Fruit fly (Drosophila melanogaster) whole organism, prepupa: Measurements from ENCODE around the gene Npc2e.

Source experiments
- Blimp-1 ChIP-seq: fragments of 200-800 bp; sonication (Bioruptor generic); optimal IDR thresholded peaks from 3 replicates; lab custom pipeline; 2017; ENCODE audit warnings: missing biosample characterization, missing genetic modification characterization, mild to moderate bottlenecking, moderate library complexity, missing genetic modification reagents
- CG10631 ChIP-seq: fragments of 200-800 bp; sonication (Bioruptor generic); optimal IDR thresholded peaks from 2 replicates; lab custom pipeline; 2016; ENCODE audit warnings: missing biosample characterization, missing genetic modification characterization
- CG11294 ChIP-seq: fragments of 200-800 bp; sonication (Bioruptor generic); IDR thresholded peaks from 2 replicates; pipeline ENCODE4 v1.3.6; 2022; ENCODE audit warnings: missing biosample characterization, missing genetic modification characterization
- CG11762 ChIP-seq: fragments of 200-800 bp; sonication (Bioruptor generic); optimal IDR thresholded peaks from 3 replicates; lab custom pipeline; 2016; ENCODE audit warnings: missing biosample characterization, missing genetic modification characterization; ENCODE audit not compliant: insufficient read depth
- CG15336 ChIP-seq: fragments of 200-800 bp; sonication (Bioruptor generic); IDR thresholded peaks from 2 replicates; pipeline ENCODE4 v1.3.6; 2022; ENCODE audit warnings: missing biosample characterization, missing genetic modification characterization
- CG16779 ChIP-seq: fragments of 200-800 bp; sonication (Bioruptor generic); optimal IDR thresholded peaks from 3 replicates; lab custom pipeline; 2017; ENCODE audit warnings: missing biosample characterization, mild to moderate bottlenecking, missing genetic modification characterization
- CG32006 ChIP-seq: fragments of 200-800 bp; sonication (Bioruptor generic); optimal IDR thresholded peaks from 3 replicates; lab custom pipeline; 2017; ENCODE audit warnings: missing biosample characterization, mild to moderate bottlenecking, missing genetic modification characterization
- CG34406 ChIP-seq: fragments of 200-800 bp; sonication (Bioruptor generic); optimal IDR thresholded peaks from 3 replicates; lab custom pipeline; 2016; ENCODE audit warnings: missing biosample characterization, missing genetic modification characterization
- CG3919 ChIP-seq: fragments of 200-800 bp; sonication (Bioruptor generic); optimal IDR thresholded peaks from 3 replicates; lab custom pipeline; 2016; ENCODE audit warnings: missing biosample characterization, missing genetic modification characterization
- CG4318 ChIP-seq: fragments of 200-800 bp; sonication (Bioruptor generic); optimal IDR thresholded peaks from 3 replicates; lab custom pipeline; 2017; ENCODE audit warnings: missing biosample characterization, mild to moderate bottlenecking, missing genetic modification characterization
- CG6276 ChIP-seq: fragments of 200-800 bp; sonication (Bioruptor generic); optimal IDR thresholded peaks from 2 replicates; lab custom pipeline; 2017; ENCODE audit warnings: missing biosample characterization, mild to moderate bottlenecking, missing genetic modification characterization
- CG6792 ChIP-seq: fragments of 200-800 bp; sonication (Bioruptor generic); optimal IDR thresholded peaks from 3 replicates; lab custom pipeline; 2016; ENCODE audit warnings: missing biosample characterization, missing genetic modification characterization
- CG6808 ChIP-seq: fragments of 200-800 bp; sonication (Bioruptor generic); optimal IDR thresholded peaks from 3 replicates; lab custom pipeline; 2017; ENCODE audit warnings: missing biosample characterization, missing genetic modification characterization, mild to moderate bottlenecking, moderate library complexity, missing genetic modification reagents
- CG6854 ChIP-seq: fragments of 200-800 bp; sonication (Bioruptor generic); optimal IDR thresholded peaks from 2 replicates; lab custom pipeline; 2017; ENCODE audit warnings: missing biosample characterization, mild to moderate bottlenecking, missing genetic modification characterization
- CG8119 ChIP-seq: fragments of 200-800 bp; sonication (Bioruptor generic); IDR thresholded peaks from 3 replicates; pipeline ENCODE4 v1.3.6; 2022; ENCODE audit warnings: missing biosample characterization, missing genetic modification characterization
- CG8319 ChIP-seq: fragments of 200-800 bp; sonication (Bioruptor generic); optimal IDR thresholded peaks from 3 replicates; lab custom pipeline; 2016; ENCODE audit warnings: missing biosample characterization, missing genetic modification characterization
- CG8632 ChIP-seq: fragments of 200-800 bp; sonication (Bioruptor generic); optimal IDR thresholded peaks from 3 replicates; lab custom pipeline; 2016; ENCODE audit warnings: missing biosample characterization, missing genetic modification characterization
- CG9139 ChIP-seq: fragments of 200-800 bp; sonication (Bioruptor generic); optimal IDR thresholded peaks from 3 replicates; lab custom pipeline; 2017; ENCODE audit warnings: missing biosample characterization, mild to moderate bottlenecking, missing genetic modification characterization
- Eip78C ChIP-seq: fragments of 200-800 bp; sonication (Bioruptor generic); peaks from one replicate; lab custom pipeline; 2016; ENCODE audit warnings: missing biosample characterization, missing genetic modification characterization
- Ets21C ChIP-seq: fragments of 200-800 bp; sonication (Bioruptor generic); optimal IDR thresholded peaks from 3 replicates; lab custom pipeline; 2016; ENCODE audit warnings: missing biosample characterization, missing genetic modification characterization
- Hr4 ChIP-seq: fragments of 200-800 bp; sonication (Bioruptor generic); optimal IDR thresholded peaks from 3 replicates; lab custom pipeline; 2016; ENCODE audit warnings: missing biosample characterization, missing genetic modification characterization
- Lpt ChIP-seq: fragments of 200-800 bp; sonication (Bioruptor generic); optimal IDR thresholded peaks from 3 replicates; lab custom pipeline; 2016; ENCODE audit warnings: missing biosample characterization, missing genetic modification characterization
- OdsH ChIP-seq: fragments of 200-800 bp; sonication (Bioruptor generic); optimal IDR thresholded peaks from 3 replicates; lab custom pipeline; 2016; ENCODE audit warnings: missing biosample characterization, missing genetic modification characterization
- Smox ChIP-seq: fragments of 200-800 bp; sonication (Bioruptor generic); optimal IDR thresholded peaks from 3 replicates; lab custom pipeline; 2016; ENCODE audit warnings: missing biosample characterization, missing genetic modification characterization
- Sox102F ChIP-seq: fragments of 200-800 bp; sonication (Bioruptor generic); optimal IDR thresholded peaks from 2 replicates; lab custom pipeline; 2016; ENCODE audit warnings: missing biosample characterization, mild to moderate bottlenecking, missing genetic modification characterization
- Sox14 ChIP-seq: fragments of 200-800 bp; sonication (Bioruptor generic); optimal IDR thresholded peaks from 3 replicates; lab custom pipeline; 2016; ENCODE audit warnings: missing biosample characterization, missing genetic modification characterization
- achi ChIP-seq: fragments of 200-800 bp; sonication (Bioruptor generic); optimal IDR thresholded peaks from 3 replicates; lab custom pipeline; 2016; ENCODE audit warnings: missing biosample characterization, missing genetic modification characterization
- acj6 ChIP-seq: fragments of 200-800 bp; sonication (Bioruptor generic); optimal IDR thresholded peaks from 3 replicates; lab custom pipeline; 2016; ENCODE audit warnings: missing biosample characterization, missing genetic modification characterization
- cyc ChIP-seq: fragments of 200-800 bp; sonication (Bioruptor generic); optimal IDR thresholded peaks from 3 replicates; lab custom pipeline; 2016; ENCODE audit warnings: missing biosample characterization, missing genetic modification characterization
- dac ChIP-seq: fragments of 200-800 bp; sonication (Bioruptor generic); optimal IDR thresholded peaks from 2 replicates; lab custom pipeline; 2017; ENCODE audit warnings: missing biosample characterization, mild to moderate bottlenecking, missing genetic modification characterization
- dsx ChIP-seq: fragments of 200-800 bp; optimal IDR thresholded peaks from 3 replicates; lab custom pipeline; 2019; ENCODE audit warnings: missing biosample characterization, mild to moderate bottlenecking, missing genetic modification characterization, moderate library complexity; ENCODE audit not compliant: poor library complexity, severe bottlenecking
- eg ChIP-seq: fragments of 200-800 bp; sonication (Bioruptor generic); IDR thresholded peaks from 3 replicates; pipeline ENCODE4 v1.3.6; 2022; ENCODE audit warnings: missing biosample characterization, missing genetic modification characterization
- esn ChIP-seq: fragments of 200-800 bp; sonication (Bioruptor generic); optimal IDR thresholded peaks from 2 replicates; lab custom pipeline; 2016; ENCODE audit warnings: missing biosample characterization, mild to moderate bottlenecking, missing genetic modification characterization, moderate library complexity
- fkh ChIP-seq: fragments of 200-800 bp; sonication (Bioruptor generic); optimal IDR thresholded peaks from 3 replicates; lab custom pipeline; 2017; ENCODE audit warnings: missing biosample characterization, mild to moderate bottlenecking, missing genetic modification characterization, moderate library complexity
- lz ChIP-seq: fragments of 200-800 bp; sonication (Bioruptor generic); optimal IDR thresholded peaks from 3 replicates; lab custom pipeline; 2016; ENCODE audit warnings: missing biosample characterization, missing genetic modification characterization
- net ChIP-seq: fragments of 200-800 bp; sonication (Bioruptor generic); optimal IDR thresholded peaks from 3 replicates; lab custom pipeline; 2016; ENCODE audit warnings: missing biosample characterization, missing genetic modification characterization
- pdm3 ChIP-seq: fragments of 200-800 bp; sonication (Bioruptor generic); optimal IDR thresholded peaks from 3 replicates; lab custom pipeline; 2016; ENCODE audit warnings: missing biosample characterization, missing genetic modification characterization
- salr ChIP-seq, 2 experiments: fragments of 200-800 bp; sonication (Bioruptor generic); optimal IDR thresholded peaks; 3 replicates each; lab custom pipeline; 2016 to 2018; ENCODE audit warnings: missing biosample characterization in 2 of 2, missing genetic modification characterization in 2 of 2, mild to moderate bottlenecking in 1 of 2
- spab ChIP-seq: fragments of 200-800 bp; sonication (Bioruptor generic); optimal IDR thresholded peaks from 2 replicates; lab custom pipeline; 2017; ENCODE audit warnings: missing biosample characterization, mild to moderate bottlenecking, missing genetic modification characterization, missing genetic modification reagents
- ss ChIP-seq, 2 experiments: fragments of 200-800 bp; sonication (Bioruptor generic); optimal IDR thresholded peaks; 2 replicates in 1 of 2; 3 replicates in 1 of 2; lab custom pipeline; 2017 to 2018; ENCODE audit warnings: mild to moderate bottlenecking in 2 of 2, missing biosample characterization in 2 of 2, missing genetic modification characterization in 2 of 2, moderate library complexity in 1 of 2
- svp ChIP-seq: fragments of 200-800 bp; sonication (Bioruptor generic); peaks from one replicate; lab custom pipeline; 2016; ENCODE audit warnings: missing biosample characterization, missing genetic modification characterization
- vri ChIP-seq: fragments of 200-800 bp; sonication (Bioruptor generic); optimal IDR thresholded peaks from 3 replicates; lab custom pipeline; 2016; ENCODE audit warnings: missing biosample characterization, mild to moderate bottlenecking, missing genetic modification characterization

The Npc2e gene

DNA sequence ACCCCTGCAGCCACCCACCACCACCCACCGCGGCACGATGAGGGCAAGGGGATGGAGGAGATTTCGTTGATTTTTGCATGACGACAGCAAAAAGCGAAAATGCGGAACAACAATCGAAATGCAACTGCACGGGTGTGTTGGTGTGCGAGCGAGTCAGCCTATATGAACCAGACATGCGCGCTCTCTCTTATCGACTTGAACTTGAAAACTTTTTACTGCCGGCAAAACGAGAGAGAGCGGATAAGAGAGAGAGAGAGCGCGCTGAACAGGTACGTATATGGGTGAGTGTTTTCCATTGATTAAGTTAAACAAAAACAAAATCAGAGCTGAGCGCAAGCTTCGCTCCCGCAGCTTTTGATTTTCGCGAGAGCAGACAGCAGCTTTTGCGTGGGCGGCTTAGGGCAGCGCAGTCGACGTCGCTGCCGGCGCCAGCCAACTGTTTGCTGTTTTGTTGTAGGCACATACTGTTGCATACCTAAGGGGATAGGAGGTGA is 36.1 kb downstream of the Npc2e start (continued):
- TF ChIP-seq CG8319 (GFP tag; lab: Kevin White, UChicago) (no peak), dac (GFP tag; lab: Kevin White, UChicago) (no peak), CG10631 (GFP tag; lab: Kevin White, UChicago) (no peak), CG11294 (GFP tag; lab: Robert Waterston, UW) (no peak), CG6276 (GFP tag; lab: Kevin White, UChicago) (no peak), spab (no peak), eg (0 out of 3 replicates have a peak, but pooled peaks have one; percentile 30), Hr4 (no peak), CG6854 (GFP tag; lab: Kevin White, UChicago) (peak; percentile 47), CG6808 (GFP tag; lab: Kevin White, UChicago) (no peak), Lpt (GFP tag; lab: Kevin White, UChicago) (peak; percentile 2), esn (no peak), CG11762 (GFP tag; lab: Kevin White, UChicago) (no peak), vri (GFP tag; lab: Kevin White, UChicago) (peak; percentile 82)
- TF ChIP-seq, all 60 proteins: peak for 17

DNA sequence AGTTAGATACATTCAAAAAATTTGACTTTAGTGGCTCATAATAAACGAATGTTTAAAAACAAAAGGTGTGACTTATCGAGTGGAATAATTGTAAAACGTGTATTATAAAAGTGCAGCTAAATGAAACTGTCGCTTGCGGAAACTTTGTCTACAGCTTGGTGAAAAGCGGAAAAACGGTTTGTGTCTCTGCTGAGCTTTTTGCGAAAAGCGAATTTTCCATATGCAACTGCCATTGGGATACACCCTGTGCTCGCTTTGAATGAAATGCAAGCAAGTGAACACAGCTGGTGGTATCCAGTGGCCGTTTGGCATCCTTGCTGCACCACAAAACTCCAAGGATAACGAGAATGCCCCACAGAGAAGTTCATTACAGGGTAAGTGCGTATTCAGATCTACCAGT is 37.8 kb downstream of the Npc2e start:
- no peak for TF ChIP-seq CG3919 (GFP tag; lab: Kevin White, UChicago)
- no peak for TF ChIP-seq Blimp-1
- TF ChIP-seq Sox14 (GFP tag; lab: Kevin White, UChicago), result no peak
- TF ChIP-seq lz (GFP tag; lab: Kevin White, UChicago), result no peak
- no peak for TF ChIP-seq CG8632
- no peak for TF ChIP-seq dac (GFP tag; lab: Kevin White, UChicago)
- TF ChIP-seq spab, result no peak
- TF ChIP-seq Eip78C, result no peak
- no peak for TF ChIP-seq svp
- TF ChIP-seq salr (GFP tag; optimal IDR thresholded peaks at IDR 0.05; lab: Kevin White, UChicago), result no peak
- TF ChIP-seq esn, result no peak
- no peak for TF ChIP-seq OdsH
- TF ChIP-seq Smox (GFP tag; lab: Kevin White, UChicago), result no peak
- no peak for TF ChIP-seq acj6

DNA sequence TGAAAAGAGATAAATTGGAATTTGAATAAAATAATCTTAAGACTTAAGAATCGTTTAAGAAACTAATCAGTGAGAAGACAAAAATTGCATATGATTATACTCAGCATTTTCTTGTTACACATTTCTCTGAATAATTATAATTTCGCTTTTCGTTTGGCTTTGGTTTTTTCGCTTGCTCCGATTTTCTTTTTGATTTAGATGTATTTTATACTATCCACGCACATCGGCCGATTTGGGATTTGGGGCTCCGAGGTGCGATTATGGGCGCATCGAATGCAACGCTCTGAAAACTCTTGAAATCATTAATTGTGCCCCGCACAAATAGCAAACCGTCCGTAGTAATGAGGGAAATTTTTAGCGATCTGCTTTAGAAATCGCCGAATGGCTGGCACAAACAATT is 38.4 kb downstream of the Npc2e start:
- TF ChIP-seq lz (GFP tag; lab: Kevin White, UChicago) (no peak), Sox14 (GFP tag; lab: Kevin White, UChicago) (no peak), CG34406 (GFP tag; lab: Kevin White, UChicago) (no peak), CG8119 (GFP tag; lab: Robert Waterston, UW) (no peak), CG9139 (GFP tag; lab: Kevin White, UChicago) (no peak), net (no peak)

DNA sequence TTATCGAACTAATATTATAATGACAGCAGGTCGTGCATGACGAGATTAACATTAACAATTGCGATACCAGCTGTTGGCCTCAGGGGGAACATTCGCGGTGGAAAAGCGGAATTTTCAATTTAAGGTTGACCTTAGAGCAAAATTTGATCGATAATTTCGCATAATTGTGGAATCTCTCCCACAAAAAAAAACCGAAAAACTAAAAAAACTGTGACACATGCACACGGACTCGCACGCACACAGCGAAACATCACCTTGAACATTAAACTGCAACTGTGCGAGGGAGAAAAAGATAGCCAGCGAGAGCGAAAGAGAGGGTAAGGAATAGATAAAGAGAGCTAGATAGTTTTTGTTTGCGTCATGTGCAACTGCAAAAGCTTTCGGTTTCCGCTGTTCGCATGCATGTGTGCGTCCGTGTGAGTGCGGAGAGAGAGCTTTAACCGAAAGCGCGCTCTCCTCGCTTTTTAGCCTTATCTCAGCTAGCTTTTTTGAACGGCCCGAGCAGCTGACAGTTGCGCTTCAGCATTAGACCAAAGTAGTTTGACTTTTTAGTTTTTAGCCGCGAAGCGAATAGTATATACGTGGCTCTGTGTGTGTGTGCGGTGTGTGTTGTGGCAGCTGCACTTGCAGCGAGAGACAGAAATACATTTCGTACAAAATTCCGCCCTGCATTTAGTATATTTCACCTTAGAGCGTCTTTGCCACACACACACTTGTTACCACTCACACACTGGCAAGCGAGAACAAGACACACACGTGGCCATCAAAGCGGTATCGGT is 40.3 kb downstream of the Npc2e start:
- TF ChIP-seq Ets21C (GFP tag; lab: Kevin White, UChicago) (no peak), CG9139 (GFP tag; lab: Kevin White, UChicago) (no peak), Eip78C (peak; percentile 34), CG32006 (no peak), CG6808 (GFP tag; lab: Kevin White, UChicago) (peak; percentile 7), CG8632 (no peak), eg (peak; percentile 52; the same call in 1 of the 3 replicates), CG3919 (GFP tag; lab: Kevin White, UChicago) (no peak), salr (GFP tag; optimal IDR thresholded peaks at IDR 0.05; lab: Kevin White, UChicago) (no peak), achi (no peak), ss (GFP tag; optimal IDR thresholded peaks at IDR 0.05; lab: Kevin White, UChicago) (peak in 1 of 2 experiments; percentile 38), cyc (no peak), CG4318 (no peak), lz (GFP tag; lab: Kevin White, UChicago) (no peak), CG15336 (peak; percentile 29; the same call in 1 of the 2 replicates), CG6792 (GFP tag; lab: Kevin White, UChicago) (no peak), CG11294 (GFP tag; lab: Robert Waterston, UW) (no peak), dsx (GFP tag; lab: Kevin White, UChicago) (no peak), Sox102F (GFP tag; lab: Kevin White, UChicago) (no peak), pdm3 (GFP tag; lab: Kevin White, UChicago) (no peak), CG8119 (GFP tag; lab: Robert Waterston, UW) (no peak; the same call in 2 of the 3 replicates), CG16779 (tag; lab: Kevin White, UChicago) (peak; percentile 66), Hr4 (no peak), fkh (GFP tag; lab: Kevin White, UChicago) (peak; percentile 38), Lpt (GFP tag; lab: Kevin White, UChicago) (no peak), net (peak; percentile 3), CG6276 (GFP tag; lab: Kevin White, UChicago) (peak; percentile 12)
